Fruit fly (Drosophila melanogaster) whole organism, prepupa: ENCODE measurements around the gene CG12693.

Experiments
- Blimp-1 ChIP-seq: fragments of 200-800 bp; sonication (Bioruptor generic); optimal IDR thresholded peaks from 3 replicates; lab custom pipeline; 2017; ENCODE audit warnings: missing biosample characterization, missing genetic modification characterization, mild to moderate bottlenecking, moderate library complexity, missing genetic modification reagents
- CG16779 ChIP-seq: fragments of 200-800 bp; sonication (Bioruptor generic); optimal IDR thresholded peaks from 3 replicates; lab custom pipeline; 2017; ENCODE audit warnings: missing biosample characterization, mild to moderate bottlenecking, missing genetic modification characterization
- CG3032 ChIP-seq: fragments of 200-800 bp; optimal IDR thresholded peaks from 2 replicates; lab custom pipeline; 2019; ENCODE audit warnings: missing biosample characterization, mild to moderate bottlenecking, missing genetic modification characterization, moderate library complexity
- CG32006 ChIP-seq: fragments of 200-800 bp; sonication (Bioruptor generic); optimal IDR thresholded peaks from 3 replicates; lab custom pipeline; 2017; ENCODE audit warnings: missing biosample characterization, mild to moderate bottlenecking, missing genetic modification characterization
- CG6163 ChIP-seq: fragments of 200-800 bp; sonication (Bioruptor generic); IDR thresholded peaks from 3 replicates; pipeline ENCODE4 v1.3.6; 2022; ENCODE audit warnings: missing biosample characterization, missing genetic modification characterization
- CG6792 ChIP-seq: fragments of 200-800 bp; sonication (Bioruptor generic); optimal IDR thresholded peaks from 3 replicates; lab custom pipeline; 2016; ENCODE audit warnings: missing biosample characterization, missing genetic modification characterization
- CG7368 ChIP-seq: fragments of 200-800 bp; sonication (Bioruptor generic); optimal IDR thresholded peaks from 3 replicates; lab custom pipeline; 2016; ENCODE audit warnings: missing biosample characterization, missing genetic modification characterization
- CG8119 ChIP-seq: fragments of 200-800 bp; sonication (Bioruptor generic); IDR thresholded peaks from 3 replicates; pipeline ENCODE4 v1.3.6; 2022; ENCODE audit warnings: missing biosample characterization, missing genetic modification characterization
- CG8319 ChIP-seq: fragments of 200-800 bp; sonication (Bioruptor generic); optimal IDR thresholded peaks from 3 replicates; lab custom pipeline; 2016; ENCODE audit warnings: missing biosample characterization, missing genetic modification characterization
- Eip75B ChIP-seq: fragments of 200-800 bp; sonication (Bioruptor generic); optimal IDR thresholded peaks from 3 replicates; lab custom pipeline; 2016; ENCODE audit warnings: missing biosample characterization, missing genetic modification characterization
- Eip78C ChIP-seq: fragments of 200-800 bp; sonication (Bioruptor generic); peaks from one replicate; lab custom pipeline; 2016; ENCODE audit warnings: missing biosample characterization, missing genetic modification characterization
- Ets21C ChIP-seq: fragments of 200-800 bp; sonication (Bioruptor generic); optimal IDR thresholded peaks from 3 replicates; lab custom pipeline; 2016; ENCODE audit warnings: missing biosample characterization, missing genetic modification characterization
- Gug ChIP-seq: fragments of 200-800 bp; sonication (Bioruptor generic); IDR thresholded peaks from 2 replicates; pipeline ENCODE4 v1.3.6; 2022; ENCODE audit warnings: missing biosample characterization, missing genetic modification characterization
- Hr39 ChIP-seq: fragments of 200-800 bp; sonication (Bioruptor generic); optimal IDR thresholded peaks from 2 replicates; lab custom pipeline; 2016; ENCODE audit warnings: missing biosample characterization, missing genetic modification characterization
- Met ChIP-seq: fragments of 200-800 bp; sonication (Bioruptor generic); optimal IDR thresholded peaks from 3 replicates; lab custom pipeline; 2016; ENCODE audit warnings: missing biosample characterization, missing genetic modification characterization
- OdsH ChIP-seq: fragments of 200-800 bp; sonication (Bioruptor generic); optimal IDR thresholded peaks from 3 replicates; lab custom pipeline; 2016; ENCODE audit warnings: missing biosample characterization, missing genetic modification characterization
- Smox ChIP-seq: fragments of 200-800 bp; sonication (Bioruptor generic); optimal IDR thresholded peaks from 3 replicates; lab custom pipeline; 2016; ENCODE audit warnings: missing biosample characterization, missing genetic modification characterization
- cyc ChIP-seq: fragments of 200-800 bp; sonication (Bioruptor generic); optimal IDR thresholded peaks from 3 replicates; lab custom pipeline; 2016; ENCODE audit warnings: missing biosample characterization, missing genetic modification characterization
- dsx ChIP-seq: fragments of 200-800 bp; optimal IDR thresholded peaks from 3 replicates; lab custom pipeline; 2019; ENCODE audit warnings: missing biosample characterization, mild to moderate bottlenecking, missing genetic modification characterization, moderate library complexity; ENCODE audit not compliant: poor library complexity, severe bottlenecking
- eg ChIP-seq: fragments of 200-800 bp; sonication (Bioruptor generic); IDR thresholded peaks from 3 replicates; pipeline ENCODE4 v1.3.6; 2022; ENCODE audit warnings: missing biosample characterization, missing genetic modification characterization
- fd59A ChIP-seq: fragments of 200-800 bp; sonication (Bioruptor generic); optimal IDR thresholded peaks from 2 replicates; lab custom pipeline; 2017; ENCODE audit warnings: missing biosample characterization, mild to moderate bottlenecking, missing genetic modification characterization, missing genetic modification reagents
- fkh ChIP-seq: fragments of 200-800 bp; sonication (Bioruptor generic); optimal IDR thresholded peaks from 3 replicates; lab custom pipeline; 2017; ENCODE audit warnings: missing biosample characterization, mild to moderate bottlenecking, missing genetic modification characterization, moderate library complexity
- lz ChIP-seq: fragments of 200-800 bp; sonication (Bioruptor generic); optimal IDR thresholded peaks from 3 replicates; lab custom pipeline; 2016; ENCODE audit warnings: missing biosample characterization, missing genetic modification characterization
- pdm3 ChIP-seq: fragments of 200-800 bp; sonication (Bioruptor generic); optimal IDR thresholded peaks from 3 replicates; lab custom pipeline; 2016; ENCODE audit warnings: missing biosample characterization, missing genetic modification characterization
- spab ChIP-seq: fragments of 200-800 bp; sonication (Bioruptor generic); optimal IDR thresholded peaks from 2 replicates; lab custom pipeline; 2017; ENCODE audit warnings: missing biosample characterization, mild to moderate bottlenecking, missing genetic modification characterization, missing genetic modification reagents
- svp ChIP-seq: fragments of 200-800 bp; sonication (Bioruptor generic); peaks from one replicate; lab custom pipeline; 2016; ENCODE audit warnings: missing biosample characterization, missing genetic modification characterization
- topi ChIP-seq: fragments of 200-800 bp; sonication (Bioruptor generic); optimal IDR thresholded peaks from 3 replicates; lab custom pipeline; 2016; ENCODE audit warnings: missing biosample characterization, missing genetic modification characterization
- vri ChIP-seq: fragments of 200-800 bp; sonication (Bioruptor generic); optimal IDR thresholded peaks from 3 replicates; lab custom pipeline; 2016; ENCODE audit warnings: missing biosample characterization, mild to moderate bottlenecking, missing genetic modification characterization

Gene CG12693

DNA sequence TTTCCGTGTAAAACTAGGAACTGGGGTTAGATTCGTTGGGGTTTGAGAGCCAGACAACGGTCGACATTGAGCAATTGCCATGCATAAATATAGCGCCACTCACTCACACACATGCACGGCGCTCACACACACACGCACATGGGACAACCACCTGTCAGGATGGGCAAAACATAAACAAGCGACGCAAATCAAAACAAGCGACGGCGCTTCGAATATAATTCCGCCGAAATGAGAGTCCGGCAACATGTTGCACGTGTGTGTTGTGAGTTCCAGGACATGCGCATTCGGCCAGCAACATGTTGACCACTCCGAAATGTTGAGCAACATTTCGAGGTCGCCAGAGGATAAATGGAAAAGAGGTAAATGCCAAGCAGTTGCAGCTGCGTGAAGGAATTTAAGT, 48.5 kb downstream of the CG12693 start:
- TF ChIP-seq dsx (GFP tag; lab: Kevin White, UChicago) (no peak), Eip78C (GFP tag; lab: Kevin White, UChicago) (no peak), CG8319 (GFP tag; lab: Kevin White, UChicago) (no peak), lz (GFP tag; lab: Kevin White, UChicago) (no peak), Smox (GFP tag; lab: Kevin White, UChicago) (no peak), OdsH (no peak), spab (GFP tag; lab: Kevin White, UChicago) (no peak), Met (GFP tag; lab: Kevin White, UChicago) (no peak), CG8119 (no peak), Hr39 (GFP tag; lab: Kevin White, UChicago) (no peak), CG32006 (no peak), Gug (GFP tag; lab: Robert Waterston, UW) (no peak), fkh (GFP tag; lab: Kevin White, UChicago) (no peak), Eip75B (no peak), Ets21C (GFP tag; lab: Kevin White, UChicago) (no peak), pdm3 (no peak), fd59A (no peak), cyc (GFP tag; lab: Kevin White, UChicago) (no peak)

DNA sequence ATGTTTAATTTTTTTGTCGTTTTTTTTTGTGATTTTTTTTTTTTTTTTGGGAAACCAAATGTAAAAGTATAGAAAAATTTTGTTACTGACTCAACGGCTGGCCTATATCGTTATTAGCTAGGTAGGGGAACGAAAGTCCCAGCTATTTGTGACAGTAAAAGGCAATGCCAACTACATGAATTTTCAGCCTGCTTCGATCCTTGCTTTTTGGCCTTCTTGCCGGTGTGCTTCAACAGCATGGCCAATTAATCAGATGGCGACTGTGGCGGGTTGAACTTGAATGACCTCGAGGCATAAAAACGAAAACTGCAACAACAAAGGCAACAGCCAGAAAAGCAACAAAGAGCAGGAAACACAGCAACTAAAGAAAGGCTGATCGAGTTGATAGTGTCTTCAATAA, 51.4 kb downstream of the CG12693 start, which contains the start of gene CG15578:
Gene CG15578, minus strand, starts transcription at position 101 of the 400 bp plus-strand sequence.
- TF ChIP-seq Smox (GFP tag; lab: Kevin White, UChicago), result no peak
- TF ChIP-seq topi, result no peak
- TF ChIP-seq CG7368 (GFP tag; lab: Kevin White, UChicago), result no peak
- no peak for TF ChIP-seq Met (GFP tag; lab: Kevin White, UChicago)
- TF ChIP-seq CG6163, result no peak
- no peak for TF ChIP-seq eg
- TF ChIP-seq Eip78C (GFP tag; lab: Kevin White, UChicago), result no peak
- TF ChIP-seq CG3032, result no peak
- TF ChIP-seq Blimp-1, result no peak
- no peak for TF ChIP-seq svp (GFP tag; lab: Kevin White, UChicago)
- TF ChIP-seq Hr39 (GFP tag; lab: Kevin White, UChicago), result no peak
- no peak for TF ChIP-seq CG6792 (GFP tag; lab: Kevin White, UChicago)
- TF ChIP-seq vri (GFP tag; lab: Kevin White, UChicago), result no peak
- no peak for TF ChIP-seq CG16779
